Worm (Caenorhabditis elegans) whole organism, late embryonic: ENCODE measurements around the gene T01D3.1.

Experiments used
- C08G9.2 ChIP-seq: sonication (generic microtip); optimal IDR thresholded peaks from 2 replicates; lab custom pipeline; 2016; ENCODE audit warnings: mild to moderate bottlenecking, missing genetic modification characterization, moderate library complexity, missing compliant biosample characterization
- K02D7.2 ChIP-seq: sonication (generic microtip); optimal IDR thresholded peaks from 2 replicates; lab custom pipeline; 2017; ENCODE audit warnings: mild to moderate bottlenecking, missing genetic modification characterization, missing compliant biosample characterization
- T23F11.4 ChIP-seq: fragments of 200-800 bp; sonication (Bioruptor generic); optimal IDR thresholded peaks from 2 replicates; lab custom pipeline; 2018; ENCODE audit warnings: mild to moderate bottlenecking, missing genetic modification characterization, missing compliant biosample characterization
- ahr-1 ChIP-seq: sonication (generic microtip); optimal IDR thresholded peaks from 2 replicates; lab custom pipeline; 2016; ENCODE audit warnings: missing genetic modification characterization, missing compliant biosample characterization
- ama-1 ChIP-seq: fragments of 150-350 bp; optimal IDR thresholded peaks from 2 replicates; lab custom pipeline; 2014
- ceh-14 ChIP-seq: sonication (generic microtip); optimal IDR thresholded peaks from 2 replicates; lab custom pipeline; 2016; ENCODE audit warnings: missing genotype, missing genetic modification characterization, missing compliant biosample characterization
- ceh-18 ChIP-seq: sonication (generic microtip); optimal IDR thresholded peaks from 2 replicates; lab custom pipeline; 2016; ENCODE audit warnings: missing genetic modification characterization, missing compliant biosample characterization
- ceh-2 ChIP-seq: sonication (generic microtip); optimal IDR thresholded peaks from 2 replicates; lab custom pipeline; 2016; ENCODE audit warnings: missing genotype, missing genetic modification characterization, missing compliant biosample characterization
- ceh-31 ChIP-seq: sonication (generic microtip); optimal IDR thresholded peaks from 2 replicates; lab custom pipeline; 2016; ENCODE audit warnings: missing genetic modification characterization, missing compliant biosample characterization
- ceh-6 ChIP-seq: fragments of 200-800 bp; sonication (Bioruptor generic); optimal IDR thresholded peaks from 2 replicates; lab custom pipeline; 2018; ENCODE audit warnings: mild to moderate bottlenecking, missing genetic modification characterization, missing compliant biosample characterization
- che-1 ChIP-seq: sonication (generic microtip); optimal IDR thresholded peaks from 2 replicates; lab custom pipeline; 2016; ENCODE audit warnings: mild to moderate bottlenecking, missing genetic modification characterization, missing compliant biosample characterization
- dmd-4 ChIP-seq: sonication (generic microtip); optimal IDR thresholded peaks from 2 replicates; lab custom pipeline; 2016; ENCODE audit warnings: borderline replicate concordance, missing genetic modification characterization, missing compliant biosample characterization
- dve-1 ChIP-seq: sonication (generic microtip); optimal IDR thresholded peaks from 2 replicates; lab custom pipeline; 2017; ENCODE audit warnings: antibody characterized with exemption, mild to moderate bottlenecking, missing genetic modification characterization, missing compliant biosample characterization
- elt-2 ChIP-seq: sonication (generic microtip); optimal IDR thresholded peaks from 2 replicates; lab custom pipeline; 2016; ENCODE audit warnings: missing genetic modification reagents, missing genetic modification characterization, missing compliant biosample characterization
- elt-4 ChIP-seq: sonication (generic microtip); optimal IDR thresholded peaks from 2 replicates; lab custom pipeline; 2016; ENCODE audit warnings: missing genetic modification characterization, missing compliant biosample characterization
- ets-4 ChIP-seq: sonication (generic microtip); optimal IDR thresholded peaks from 2 replicates; lab custom pipeline; 2016; ENCODE audit warnings: missing genetic modification characterization, missing compliant biosample characterization
- eyg-1 ChIP-seq: sonication (generic microtip); optimal IDR thresholded peaks from 2 replicates; lab custom pipeline; 2016; ENCODE audit warnings: missing genotype, missing genetic modification characterization, missing compliant biosample characterization
- fkh-10 ChIP-seq: fragments of 150-350 bp; optimal IDR thresholded peaks from 2 replicates; lab custom pipeline; 2014; ENCODE audit warnings: missing biosample characterization, missing genetic modification reagents, missing genetic modification characterization
- fkh-6 ChIP-seq: sonication (generic microtip); optimal IDR thresholded peaks from 2 replicates; lab custom pipeline; 2016; ENCODE audit warnings: missing genetic modification characterization, missing compliant biosample characterization
- hlh-13 ChIP-seq: fragments of 200-800 bp; sonication (Bioruptor generic); optimal IDR thresholded peaks from 2 replicates; lab custom pipeline; 2018; ENCODE audit warnings: mild to moderate bottlenecking, missing genetic modification characterization, missing compliant biosample characterization
- hlh-8 ChIP-seq: sonication (generic microtip); optimal IDR thresholded peaks from 2 replicates; lab custom pipeline; 2016; ENCODE audit warnings: missing genotype, missing genetic modification characterization, missing compliant biosample characterization
- nfya-1 ChIP-seq: sonication (generic microtip); optimal IDR thresholded peaks from 2 replicates; lab custom pipeline; 2017; ENCODE audit warnings: missing genetic modification characterization, mild to moderate bottlenecking, missing compliant biosample characterization, antibody characterized with exemption, moderate library complexity
- npax-4 ChIP-seq: sonication (generic microtip); optimal IDR thresholded peaks from 2 replicates; lab custom pipeline; 2016; ENCODE audit warnings: missing genetic modification characterization, missing compliant biosample characterization
- odd-2 ChIP-seq: sonication (generic microtip); optimal IDR thresholded peaks from 2 replicates; lab custom pipeline; 2017; ENCODE audit warnings: antibody characterized with exemption, mild to moderate bottlenecking, missing genetic modification characterization, missing compliant biosample characterization
- pag-3 ChIP-seq: sonication (generic microtip); optimal IDR thresholded peaks from 2 replicates; lab custom pipeline; 2016; ENCODE audit warnings: missing compliant biosample characterization, missing genetic modification characterization, borderline replicate concordance
- pax-1 ChIP-seq: fragments of 150-350 bp; optimal IDR thresholded peaks from 2 replicates; lab custom pipeline; 2014; ENCODE audit warnings: missing biosample characterization, missing genetic modification characterization
- pqm-1 ChIP-seq: sonication (generic microtip); optimal IDR thresholded peaks from 2 replicates; lab custom pipeline; 2016; ENCODE audit warnings: missing genetic modification characterization, missing compliant biosample characterization
- pros-1 ChIP-seq: fragments of 150-350 bp; optimal IDR thresholded peaks from 2 replicates; lab custom pipeline; 2014; ENCODE audit warnings: missing biosample characterization, missing genetic modification reagents, missing genetic modification characterization
- ref-2 ChIP-seq: sonication (generic microtip); optimal IDR thresholded peaks from 2 replicates; lab custom pipeline; 2016; ENCODE audit warnings: missing genetic modification characterization, missing compliant biosample characterization
- syd-9 ChIP-seq: sonication (generic microtip); optimal IDR thresholded peaks from 2 replicates; lab custom pipeline; 2016; ENCODE audit warnings: mild to moderate bottlenecking, missing genetic modification characterization, moderate library complexity, missing compliant biosample characterization
- tbx-2 ChIP-seq: sonication (generic microtip); optimal IDR thresholded peaks from 2 replicates; lab custom pipeline; 2016; ENCODE audit warnings: missing genetic modification characterization, missing compliant biosample characterization
- ttx-3 ChIP-seq: sonication (generic microtip); optimal IDR thresholded peaks from 2 replicates; lab custom pipeline; 2016; ENCODE audit warnings: missing genetic modification reagents, missing genetic modification characterization, missing compliant biosample characterization
- unc-3 ChIP-seq, 2 experiments: fragments of 200-800 bp in 1 of 2; sonication (Bioruptor generic) in 1 of 2; sonication (generic microtip) in 1 of 2; conservative IDR thresholded peaks in 1 of 2; optimal IDR thresholded peaks in 1 of 2; 2 replicates each; pipeline versions ENCODE4 v1.3.6 to Lab custom; 2016 to 2022; ENCODE audit warnings: missing compliant biosample characterization in 2 of 2, missing genetic modification characterization in 2 of 2, missing genetic modification reagents in 1 of 2
- zip-5 ChIP-seq: sonication (generic microtip); optimal IDR thresholded peaks from 2 replicates; lab custom pipeline; 2016; ENCODE audit warnings: missing genetic modification characterization, missing compliant biosample characterization
- ztf-16 ChIP-seq: sonication (generic microtip); optimal IDR thresholded peaks from 2 replicates; lab custom pipeline; 2017; ENCODE audit warnings: missing genetic modification characterization, missing compliant biosample characterization

T01D3.1 gene

ce11 chrV:13664340-13664916, 25.3 kb upstream of the T01D3.1 start:
- TF ChIP-seq ceh-18 (no peak), odd-2 (no peak), pax-1 (tag; lab: Kevin White, UChicago) (no peak), T23F11.4 (GFP tag; lab: Kevin White, UChicago) (no peak), C08G9.2 (no peak), dve-1 (tag; lab: Kevin White, UChicago) (no peak), ceh-2 (tag; lab: Kevin White, UChicago) (no peak), ahr-1 (tag; lab: Kevin White, UChicago) (no peak), npax-4 (no peak), ztf-16 (tag; lab: Kevin White, UChicago) (no peak), zip-5 (no peak), tbx-2 (no peak), hlh-13 (GFP tag; lab: Kevin White, UChicago) (no peak), pag-3 (tag; lab: Kevin White, UChicago) (no peak), nfya-1 (tag; lab: Kevin White, UChicago) (no peak)

ce11 chrV:13665089-13665488, 24.6 kb upstream of the T01D3.1 start, which contains the start of gene rde-12:
TSS of gene rde-12 (plus strand) at chrV:13665389.
- no peak for TF ChIP-seq unc-3 (GFP tag; conservative IDR thresholded peaks at IDR 0.05; lab: Robert Waterston, UW)
- no peak for TF ChIP-seq unc-3 (tag; optimal IDR thresholded peaks at IDR 0.05; lab: Kevin White, UChicago)
- TF ChIP-seq elt-4 (tag; lab: Kevin White, UChicago), result no peak
- no peak for TF ChIP-seq che-1 (tag; lab: Kevin White, UChicago)
- no peak for TF ChIP-seq ceh-31 (tag; lab: Kevin White, UChicago)

ce11 chrV:13666460-13666859, 23.2 kb upstream of the T01D3.1 start:
- TF ChIP-seq nfya-1 (tag; lab: Kevin White, UChicago) (no peak), elt-2 (no peak), ceh-6 (GFP tag; lab: Kevin White, UChicago) (no peak), dmd-4 (tag; lab: Kevin White, UChicago) (no peak), ceh-2 (tag; lab: Kevin White, UChicago) (no peak), ets-4 (tag; lab: Kevin White, UChicago) (no peak), ceh-14 (tag; lab: Kevin White, UChicago) (no peak), pqm-1 (tag; lab: Kevin White, UChicago) (no peak), syd-9 (tag; lab: Kevin White, UChicago) (no peak), ama-1 (lab: Kevin White, UChicago) (no peak), hlh-8 (tag; lab: Kevin White, UChicago) (no peak), eyg-1 (tag; lab: Kevin White, UChicago) (no peak), tbx-2 (no peak), elt-4 (tag; lab: Kevin White, UChicago) (no peak), fkh-6 (no peak), C08G9.2 (no peak)

ce11 chrV:13668337-13668736, 21.4 kb upstream of the T01D3.1 start:
- TF ChIP-seq pros-1, result no peak
- no peak for TF ChIP-seq T23F11.4 (GFP tag; lab: Kevin White, UChicago)
- no peak for TF ChIP-seq K02D7.2 (tag; lab: Kevin White, UChicago)
- TF ChIP-seq C08G9.2, result no peak
- TF ChIP-seq pqm-1 (tag; lab: Kevin White, UChicago), result no peak
- TF ChIP-seq fkh-10 (GFP tag; lab: Kevin White, UChicago), result no peak
- TF ChIP-seq hlh-8 (tag; lab: Kevin White, UChicago), result no peak
- no peak for TF ChIP-seq ceh-2 (tag; lab: Kevin White, UChicago)
- TF ChIP-seq ref-2 (tag; lab: Kevin White, UChicago), result no peak
- no peak for TF ChIP-seq nfya-1 (tag; lab: Kevin White, UChicago)
- TF ChIP-seq dmd-4 (tag; lab: Kevin White, UChicago), result no peak
- TF ChIP-seq ama-1 (lab: Kevin White, UChicago), result no peak
- no peak for TF ChIP-seq ttx-3 (tag; lab: Kevin White, UChicago)
